Worm (Caenorhabditis elegans) whole organism, L4 larva: ENCODE results near the gene hdl-2.

Experiments
- D1046.2 ChIP-seq: fragments of 200-800 bp; sonication (Bioruptor generic); IDR thresholded peaks from 2 replicates; pipeline ENCODE4 v1.3.6; 2022; ENCODE audit warnings: missing genetic modification characterization, missing compliant biosample characterization
- F10B5.3 ChIP-seq: sonication (generic microtip); optimal IDR thresholded peaks from 2 replicates; lab custom pipeline; 2016; ENCODE audit warnings: mild to moderate bottlenecking, missing genetic modification characterization, missing compliant biosample characterization
- F26F4.8 ChIP-seq: fragments of 200-800 bp; sonication (Bioruptor generic); conservative IDR thresholded peaks from 2 replicates; pipeline ENCODE4 v1.3.6; 2022; ENCODE audit warnings: missing genetic modification characterization, missing compliant biosample characterization
- F37D6.2 ChIP-seq: sonication (generic microtip); optimal IDR thresholded peaks from 2 replicates; lab custom pipeline; 2016; ENCODE audit warnings: mild to moderate bottlenecking, missing genetic modification characterization, missing compliant biosample characterization
- F44E2.7 ChIP-seq: fragments of 200-800 bp; sonication (Bioruptor generic); IDR thresholded peaks from 2 replicates; pipeline ENCODE4 v2.1.2; 2022; ENCODE audit warnings: missing genetic modification characterization, missing compliant biosample characterization
- F49E8.2 ChIP-seq: sonication (generic microtip); optimal IDR thresholded peaks from 2 replicates; lab custom pipeline; 2016; ENCODE audit warnings: missing compliant biosample characterization, mild to moderate bottlenecking, missing genetic modification characterization, borderline replicate concordance
- R02D3.7 ChIP-seq: fragments of 150-350 bp; sonication (generic microtip); optimal IDR thresholded peaks from 3 replicates; lab custom pipeline; 2014; ENCODE audit warnings: missing biosample characterization, missing genetic modification characterization
- T20F7.1 ChIP-seq: fragments of 200-800 bp; sonication (Bioruptor generic); optimal IDR thresholded peaks from 2 replicates; lab custom pipeline; 2018; ENCODE audit warnings: mild to moderate bottlenecking, missing genetic modification characterization, missing compliant biosample characterization
- T26A8.4 ChIP-seq: fragments of 200-800 bp; sonication (Bioruptor generic); IDR thresholded peaks from 2 replicates; pipeline ENCODE4 v1.3.6; 2022; ENCODE audit warnings: missing genetic modification characterization, missing compliant biosample characterization
- Y48G9A.11 ChIP-seq: fragments of 200-800 bp; sonication (Bioruptor generic); IDR thresholded peaks from 2 replicates; pipeline ENCODE4 v1.3.6; 2022; ENCODE audit warnings: missing genetic modification reagents, missing genetic modification characterization, missing compliant biosample characterization
- Y5F2A.4 ChIP-seq: fragments of 200-800 bp; sonication (Bioruptor generic); optimal IDR thresholded peaks from 2 replicates; lab custom pipeline; 2018; ENCODE audit warnings: mild to moderate bottlenecking, missing genetic modification characterization, missing compliant biosample characterization
- ZK337.2 ChIP-seq: fragments of 200-800 bp; sonication (Bioruptor generic); IDR thresholded peaks from 2 replicates; pipeline ENCODE4 v1.3.6; 2022; ENCODE audit warnings: missing genetic modification reagents, missing genetic modification characterization, missing compliant biosample characterization
- ama-1 ChIP-seq: fragments of 150-350 bp; optimal IDR thresholded peaks from 2 replicates; lab custom pipeline; 2014; ENCODE audit warnings: inconsistent platforms, mixed read lengths
- ceh-28 ChIP-seq: fragments of 150-350 bp; optimal IDR thresholded peaks from 2 replicates; lab custom pipeline; 2014; ENCODE audit warnings: missing biosample characterization, missing genetic modification reagents, missing genetic modification characterization
- ceh-62 ChIP-seq: sonication (generic microtip); optimal IDR thresholded peaks from 2 replicates; lab custom pipeline; 2017; ENCODE audit warnings: missing biosample characterization, missing genetic modification characterization
- ces-1 ChIP-seq: fragments of 150-350 bp; sonication (generic microtip); optimal IDR thresholded peaks from 4 replicates; lab custom pipeline; 2014; ENCODE audit warnings: missing biosample characterization, missing genetic modification reagents, missing genetic modification characterization
- ctbp-1 ChIP-seq: fragments of 200-800 bp; sonication (Bioruptor generic); IDR thresholded peaks from 2 replicates; pipeline ENCODE4 v1.3.6; 2022; ENCODE audit warnings: missing genetic modification reagents, missing genetic modification characterization, missing compliant biosample characterization
- daf-12 ChIP-seq: fragments of 150-350 bp; optimal IDR thresholded peaks from 2 replicates; lab custom pipeline; 2014; ENCODE audit warnings: missing biosample characterization, missing genetic modification reagents, missing genetic modification characterization
- daf-19 ChIP-seq: fragments of 200-800 bp; sonication (Bioruptor generic); conservative IDR thresholded peaks from 2 replicates; pipeline ENCODE4 v1.3.6; 2022; ENCODE audit warnings: missing genetic modification characterization, missing compliant biosample characterization
- daf-8 ChIP-seq: fragments of 200-800 bp; sonication (Bioruptor generic); IDR thresholded peaks from 2 replicates; pipeline ENCODE4 v1.3.6; 2022; ENCODE audit warnings: missing genetic modification characterization, missing compliant biosample characterization
- dve-1 ChIP-seq: sonication (generic microtip); optimal IDR thresholded peaks from 2 replicates; lab custom pipeline; 2017; ENCODE audit warnings: antibody characterized with exemption, mild to moderate bottlenecking, missing genetic modification characterization, missing compliant biosample characterization; ENCODE audit not compliant: insufficient read depth
- egl-27 ChIP-seq: sonication (generic microtip); optimal IDR thresholded peaks from 3 replicates; lab custom pipeline; 2017; ENCODE audit warnings: missing biosample characterization, missing genetic modification reagents, missing genetic modification characterization
- egl-43 ChIP-seq: fragments of 200-800 bp; sonication (Bioruptor generic); IDR thresholded peaks from 2 replicates; pipeline ENCODE4 v1.3.6; 2022; ENCODE audit warnings: missing genetic modification reagents, missing genetic modification characterization, missing compliant biosample characterization
- fkh-10 ChIP-seq: fragments of 150-350 bp; optimal IDR thresholded peaks from 2 replicates; lab custom pipeline; 2014; ENCODE audit warnings: missing biosample characterization, missing genetic modification reagents, missing genetic modification characterization
- hif-1 ChIP-seq, 2 experiments: sonication (generic microtip); optimal IDR thresholded peaks; 2 replicates each; lab custom pipeline; 2016 to 2017; ENCODE audit warnings: missing compliant biosample characterization in 2 of 2, missing genetic modification characterization in 2 of 2, missing genetic modification reagents in 2 of 2, missing genotype in 2 of 2, mild to moderate bottlenecking in 1 of 2
- hlh-11 ChIP-seq: fragments of 200-800 bp; sonication (Bioruptor generic); optimal IDR thresholded peaks from 2 replicates; lab custom pipeline; 2018; ENCODE audit warnings: mild to moderate bottlenecking, missing genetic modification characterization, missing compliant biosample characterization
- hlh-30 ChIP-seq: sonication (generic microtip); optimal IDR thresholded peaks from 2 replicates; lab custom pipeline; 2017; ENCODE audit warnings: antibody characterized with exemption, mild to moderate bottlenecking, missing genetic modification characterization, missing compliant biosample characterization; ENCODE audit not compliant: insufficient read depth
- jun-1 ChIP-seq: fragments of 150-350 bp; optimal IDR thresholded peaks from 2 replicates; lab custom pipeline; 2014; ENCODE audit warnings: missing biosample characterization, missing genetic modification reagents, missing genetic modification characterization
- lim-7 ChIP-seq: fragments of 200-800 bp; sonication (Bioruptor generic); IDR thresholded peaks from 2 replicates; pipeline ENCODE4 v1.3.6; 2022; ENCODE audit warnings: missing genetic modification characterization, missing compliant biosample characterization
- lin-13 ChIP-seq: fragments of 150-350 bp; optimal IDR thresholded peaks from 2 replicates; lab custom pipeline; 2014; ENCODE audit warnings: missing biosample characterization, missing genetic modification reagents, missing genetic modification characterization
- lin-15B ChIP-seq: fragments of 150-350 bp; sonication (generic microtip); optimal IDR thresholded peaks from 3 replicates; lab custom pipeline; 2014; ENCODE audit warnings: missing biosample characterization, missing genetic modification characterization
- mep-1 ChIP-seq: fragments of 150-350 bp; sonication (generic microtip); optimal IDR thresholded peaks from 3 replicates; lab custom pipeline; 2014; ENCODE audit warnings: missing biosample characterization, missing genetic modification characterization
- mxl-3 ChIP-seq: fragments of 200-800 bp; sonication (Bioruptor generic); optimal IDR thresholded peaks from 2 replicates; lab custom pipeline; 2018; ENCODE audit warnings: mild to moderate bottlenecking, missing genetic modification characterization, missing compliant biosample characterization
- nhr-10 ChIP-seq: fragments of 150-350 bp; optimal IDR thresholded peaks from 2 replicates; lab custom pipeline; 2014; ENCODE audit warnings: missing biosample characterization, missing genetic modification characterization
- nhr-11 ChIP-seq: fragments of 150-350 bp; optimal IDR thresholded peaks from 2 replicates; lab custom pipeline; 2014; ENCODE audit warnings: missing biosample characterization, missing genetic modification characterization
- nhr-111 ChIP-seq: fragments of 200-800 bp; sonication (Bioruptor generic); optimal IDR thresholded peaks from 2 replicates; lab custom pipeline; 2018; ENCODE audit warnings: mild to moderate bottlenecking, missing genetic modification characterization, missing compliant biosample characterization
- nhr-237 ChIP-seq: sonication (generic microtip); optimal IDR thresholded peaks from 2 replicates; lab custom pipeline; 2017; ENCODE audit warnings: missing biosample characterization, missing genetic modification characterization
- nhr-28 ChIP-seq: fragments of 150-350 bp; optimal IDR thresholded peaks from 2 replicates; lab custom pipeline; 2014; ENCODE audit warnings: missing biosample characterization, missing genetic modification characterization
- nhr-42 ChIP-seq: fragments of 200-800 bp; sonication (Bioruptor generic); IDR thresholded peaks from 2 replicates; pipeline ENCODE4 v1.3.6; 2022; ENCODE audit warnings: missing genetic modification characterization, missing compliant biosample characterization
- nhr-6 ChIP-seq: fragments of 150-350 bp; optimal IDR thresholded peaks from 2 replicates; lab custom pipeline; 2014; ENCODE audit warnings: missing biosample characterization, missing genetic modification characterization
- nhr-76 ChIP-seq: fragments of 150-350 bp; optimal IDR thresholded peaks from 2 replicates; lab custom pipeline; 2014; ENCODE audit warnings: missing biosample characterization, missing genetic modification characterization
- nhr-77 ChIP-seq: fragments of 150-350 bp; optimal IDR thresholded peaks from 2 replicates; lab custom pipeline; 2014; ENCODE audit warnings: missing biosample characterization, missing genetic modification characterization
- pha-4 ChIP-seq, 2 experiments: fragments of 150-350 bp in 1 of 2; fragments of 200-800 bp in 1 of 2; sonication (Bioruptor generic) in 1 of 2; IDR thresholded peaks in 1 of 2; optimal IDR thresholded peaks in 1 of 2; 2 replicates each; pipeline versions ENCODE4 v1.3.6 to Lab custom; 2014 to 2022; ENCODE audit warnings: missing genetic modification characterization in 2 of 2, missing genetic modification reagents in 2 of 2, missing biosample characterization in 1 of 2, missing compliant biosample characterization in 1 of 2
- pqm-1 ChIP-seq: sonication (generic microtip); optimal IDR thresholded peaks from 2 replicates; lab custom pipeline; 2017; ENCODE audit warnings: missing biosample characterization, missing genetic modification characterization
- rbr-2 ChIP-seq: sonication (generic microtip); optimal IDR thresholded peaks from 2 replicates; lab custom pipeline; 2016; ENCODE audit warnings: missing genotype, missing genetic modification characterization, missing compliant biosample characterization
- saeg-2 ChIP-seq: fragments of 200-800 bp; sonication (Bioruptor generic); IDR thresholded peaks from 2 replicates; pipeline ENCODE4 v1.3.6; 2022; ENCODE audit warnings: missing genetic modification reagents, missing genetic modification characterization, missing compliant biosample characterization
- sdz-12 ChIP-seq: fragments of 200-800 bp; sonication (Bioruptor generic); optimal IDR thresholded peaks from 2 replicates; lab custom pipeline; 2018; ENCODE audit warnings: mild to moderate bottlenecking, missing genetic modification characterization, missing compliant biosample characterization
- snpc-1.2 ChIP-seq: fragments of 200-800 bp; sonication (Bioruptor generic); IDR thresholded peaks from 2 replicates; pipeline ENCODE4 v1.3.6; 2022; ENCODE audit warnings: missing genetic modification reagents, missing genetic modification characterization, missing compliant biosample characterization
- spr-1 ChIP-seq: sonication (generic microtip); optimal IDR thresholded peaks from 2 replicates; lab custom pipeline; 2016; ENCODE audit warnings: mild to moderate bottlenecking, missing genetic modification characterization, missing compliant biosample characterization
- spr-3 ChIP-seq: fragments of 200-800 bp; sonication (Bioruptor generic); optimal IDR thresholded peaks from 2 replicates; lab custom pipeline; 2018; ENCODE audit warnings: mild to moderate bottlenecking, missing genetic modification characterization, missing compliant biosample characterization
- tag-97 ChIP-seq: fragments of 200-800 bp; sonication (Bioruptor generic); IDR thresholded peaks from 2 replicates; pipeline ENCODE4 v1.3.6; 2022; ENCODE audit warnings: missing genetic modification characterization, missing compliant biosample characterization
- ztf-7 ChIP-seq: fragments of 150-350 bp; optimal IDR thresholded peaks from 2 replicates; lab custom pipeline; 2014; ENCODE audit warnings: missing biosample characterization, missing genetic modification characterization

The hdl-2 gene

DNA sequence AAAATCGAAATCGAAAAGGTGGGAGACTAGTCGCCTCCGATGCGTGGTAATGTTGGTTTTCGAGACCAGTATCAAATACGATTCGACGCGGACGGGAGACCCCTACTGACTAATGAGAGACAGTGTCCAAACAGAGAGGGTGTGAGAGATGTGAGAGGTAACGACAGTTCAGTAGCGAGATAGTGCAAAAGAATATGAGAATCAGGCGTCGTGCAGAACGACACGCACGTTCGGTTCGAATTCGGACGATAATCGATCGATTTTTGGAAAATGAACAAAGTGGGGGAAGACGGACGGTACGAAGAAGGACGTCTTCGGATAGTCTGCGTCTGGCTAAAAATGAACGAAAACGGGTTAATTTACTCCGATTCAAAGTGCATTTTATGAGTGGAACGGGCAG is 48.0 kb downstream of the hdl-2 start, which contains the start of gene D1046.16 (continued):
- TF ChIP-seq jun-1: no peak
- no peak for TF ChIP-seq fkh-10 (GFP tag; lab: Kevin White, UChicago)
- no peak for TF ChIP-seq spr-1 (tag; lab: Kevin White, UChicago)
- TF ChIP-seq daf-19: no peak
- TF ChIP-seq daf-8 (GFP tag; lab: Robert Waterston, UW): no peak
- TF ChIP-seq Y48G9A.11 (GFP tag; lab: Robert Waterston, UW): no peak
- TF ChIP-seq ceh-28 (tag; lab: Kevin White, UChicago): peak; percentile 50
- no peak for TF ChIP-seq hif-1 (tag; optimal IDR thresholded peaks at IDR 0.05; lab: Kevin White, UChicago)
- no peak for TF ChIP-seq lin-15B (tag; lab: Kevin White, UChicago)
- TF ChIP-seq F10B5.3 (tag; lab: Kevin White, UChicago): no peak
- no peak for TF ChIP-seq ces-1 (GFP tag; lab: Kevin White, UChicago)
- TF ChIP-seq lin-13 (GFP tag; lab: Kevin White, UChicago): no peak
- no peak for TF ChIP-seq spr-3 (GFP tag; lab: Kevin White, UChicago)
- no peak for TF ChIP-seq ZK337.2
- no peak for TF ChIP-seq pha-4 (GFP tag; IDR thresholded peaks at IDR 0.05; lab: Robert Waterston, UW)
- no peak for TF ChIP-seq pha-4 (tag; optimal IDR thresholded peaks at IDR 0.05; lab: Kevin White, UChicago)
- TF ChIP-seq D1046.2 (GFP tag; lab: Robert Waterston, UW): peak; percentile 82
- no peak for TF ChIP-seq saeg-2 (GFP tag; lab: Robert Waterston, UW)
- TF ChIP-seq ztf-7 (tag; lab: Kevin White, UChicago): no peak
- no peak for TF ChIP-seq pqm-1 (tag; lab: Kevin White, UChicago)
- TF ChIP-seq ama-1: no peak
- no peak for TF ChIP-seq nhr-11 (tag; lab: Kevin White, UChicago)
- TF ChIP-seq nhr-76 (tag; lab: Kevin White, UChicago): no peak
- no peak for TF ChIP-seq F44E2.7
- no peak for TF ChIP-seq tag-97 (GFP tag; lab: Robert Waterston, UW)
- no peak for TF ChIP-seq R02D3.7 (tag; lab: Kevin White, UChicago)
- no peak for TF ChIP-seq F37D6.2 (tag; lab: Kevin White, UChicago)
- TF ChIP-seq T26A8.4: no peak
- no peak for TF ChIP-seq nhr-111 (GFP tag; lab: Kevin White, UChicago)
- TF ChIP-seq T20F7.1 (GFP tag; lab: Kevin White, UChicago): no peak
- no peak for TF ChIP-seq daf-12 (tag; lab: Kevin White, UChicago)
- no peak for TF ChIP-seq sdz-12 (GFP tag; lab: Kevin White, UChicago)
- no peak for TF ChIP-seq rbr-2 (tag; lab: Kevin White, UChicago)
- no peak for TF ChIP-seq Y5F2A.4 (GFP tag; lab: Kevin White, UChicago)
- no peak for TF ChIP-seq F49E8.2 (tag; lab: Kevin White, UChicago)
- TF ChIP-seq hlh-30: peak; percentile 3
- no peak for TF ChIP-seq lim-7 (GFP tag; lab: Robert Waterston, UW)
- TF ChIP-seq egl-27 (tag; lab: Kevin White, UChicago): no peak
- peak; percentile 2 for TF ChIP-seq nhr-77
- TF ChIP-seq ctbp-1 (GFP tag; lab: Robert Waterston, UW): no peak
- TF ChIP-seq egl-43: no peak
- peak; percentile 58 for TF ChIP-seq nhr-28 (tag; lab: Kevin White, UChicago)
- no peak for TF ChIP-seq snpc-1.2 (GFP tag; lab: Robert Waterston, UW)
- no peak for TF ChIP-seq F26F4.8 (GFP tag; lab: Robert Waterston, UW)
- no peak for TF ChIP-seq nhr-6
- TF ChIP-seq nhr-42 (GFP tag; lab: Robert Waterston, UW): no peak
- peak; percentile 53 for TF ChIP-seq mxl-3 (GFP tag; lab: Kevin White, UChicago)
- TF ChIP-seq nhr-10: no peak
- no peak for TF ChIP-seq mep-1 (tag; lab: Kevin White, UChicago)
- TF ChIP-seq ceh-62 (tag; lab: Kevin White, UChicago): no peak
- TF ChIP-seq hlh-11 (tag; lab: Kevin White, UChicago): peak; percentile 39
- TF ChIP-seq dve-1 (tag; lab: Kevin White, UChicago): peak; percentile 19
- no peak for TF ChIP-seq nhr-237 (tag; lab: Kevin White, UChicago)
